Fruit fly (Drosophila melanogaster): Measurements from ENCODE around the gene Nup35.

The Nup35 gene

DNA sequence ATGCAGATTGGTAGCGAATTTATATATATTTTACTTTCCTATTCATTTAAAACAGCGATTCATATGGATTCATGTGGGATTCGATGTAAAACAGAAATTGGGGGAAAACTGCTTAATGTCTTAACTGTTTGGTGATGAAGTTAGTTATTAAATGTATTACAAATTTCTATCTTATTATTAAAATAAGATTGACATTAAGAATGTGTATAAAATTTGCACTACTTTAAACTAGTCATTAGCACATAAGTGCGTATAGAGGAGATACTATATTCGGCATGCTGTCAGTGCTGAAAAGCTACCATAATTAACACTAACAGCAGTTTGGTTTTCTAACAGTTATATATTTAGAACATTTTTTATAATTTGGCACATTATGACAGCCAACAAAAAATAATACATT, 27.7 kb downstream of the Nup35 start (continued):
- TF ChIP-seq CG3919 (GFP tag; optimal IDR thresholded peaks at IDR 0.05) (no peak), pdm3 (GFP tag; optimal IDR thresholded peaks at IDR 0.05) (no peak), achi (GFP tag; optimal IDR thresholded peaks at IDR 0.05) (no peak), spab (GFP tag; optimal IDR thresholded peaks at IDR 0.05) (no peak), Ets21C (GFP tag; optimal IDR thresholded peaks at IDR 0.05) (no peak), fd85E (GFP tag; optimal IDR thresholded peaks at IDR 0.05) (no peak), CG3032 (tag; optimal IDR thresholded peaks at IDR 0.05) (no peak), OdsH (GFP tag; optimal IDR thresholded peaks at IDR 0.05) (no peak), Lpt (GFP tag; optimal IDR thresholded peaks at IDR 0.05) (no peak), lz (GFP tag; optimal IDR thresholded peaks at IDR 0.05) (no peak), Sox14 (GFP tag; optimal IDR thresholded peaks at IDR 0.05) (no peak), CG8319 (GFP tag; optimal IDR thresholded peaks at IDR 0.05) (no peak), vri (GFP tag; optimal IDR thresholded peaks at IDR 0.05) (no peak), CG6163 (GFP tag; IDR thresholded peaks at IDR 0.05) (no peak), CG16779 (tag; optimal IDR thresholded peaks at IDR 0.05) (no peak), salr (GFP tag; optimal IDR thresholded peaks at IDR 0.05) (peak in 1 of 2 experiments; percentile 25), Eip93F (GFP tag; optimal IDR thresholded peaks at IDR 0.05) (no peak), dac (GFP tag; optimal IDR thresholded peaks at IDR 0.05) (no peak), svp (GFP tag) (peak; percentile 68), ss (GFP tag; optimal IDR thresholded peaks at IDR 0.05) (no peak), esn (GFP tag; optimal IDR thresholded peaks at IDR 0.05) (peak; percentile 44), CG6276 (GFP tag; optimal IDR thresholded peaks at IDR 0.05) (peak; percentile 6), CG9139 (GFP tag; optimal IDR thresholded peaks at IDR 0.05) (no peak), Gug (GFP tag; IDR thresholded peaks at IDR 0.05) (no peak)

- TF ChIP-seq cyc (GFP tag; optimal IDR thresholded peaks at IDR 0.05) (no peak), Ets96B (tag; optimal IDR thresholded peaks at IDR 0.05) (no peak), CG32006 (GFP tag; optimal IDR thresholded peaks at IDR 0.05) (no peak), Sox15 (GFP tag; optimal IDR thresholded peaks at IDR 0.05) (no peak), eg (GFP tag; IDR thresholded peaks at IDR 0.05) (0 out of 3 replicates have a peak, but pooled peaks have one; percentile 17), CG3032 (tag; optimal IDR thresholded peaks at IDR 0.05) (no peak), CG8319 (GFP tag; optimal IDR thresholded peaks at IDR 0.05) (no peak), topi (GFP tag; optimal IDR thresholded peaks at IDR 0.05) (no peak), CG15336 (GFP tag; IDR thresholded peaks at IDR 0.05) (no peak), net (GFP tag; optimal IDR thresholded peaks at IDR 0.05) (no peak), ss (GFP tag; optimal IDR thresholded peaks at IDR 0.05) (no peak), Hr4 (GFP tag; optimal IDR thresholded peaks at IDR 0.05) (no peak), Gug (GFP tag; IDR thresholded peaks at IDR 0.05) (no peak), CG6276 (GFP tag; optimal IDR thresholded peaks at IDR 0.05) (no peak), CG11762 (GFP tag; optimal IDR thresholded peaks at IDR 0.05; ENCODE audit: insufficient read depth) (no peak), Lpt (GFP tag; optimal IDR thresholded peaks at IDR 0.05) (peak; percentile 20)
Observed at dm6 chrX:18676756-18677155, 28.8 kb downstream of the Nup35 start.

dm6 chrX:18678876-18679275, 30.9 kb downstream of the Nup35 start:
- TF ChIP-seq CG6163 (GFP tag; IDR thresholded peaks at IDR 0.05) (peak; percentile 71), spab (GFP tag; optimal IDR thresholded peaks at IDR 0.05) (no peak), CG4318 (GFP tag; optimal IDR thresholded peaks at IDR 0.05) (peak; percentile 32), dac (GFP tag; optimal IDR thresholded peaks at IDR 0.05) (peak; percentile 4), CG8319 (GFP tag; optimal IDR thresholded peaks at IDR 0.05) (peak; percentile 2), salr (GFP tag; optimal IDR thresholded peaks at IDR 0.05) (no peak), CG10669 (GFP tag; optimal IDR thresholded peaks at IDR 0.05) (no peak), fd85E (GFP tag; optimal IDR thresholded peaks at IDR 0.05) (no peak), CG8119 (GFP tag; IDR thresholded peaks at IDR 0.05) (peak; percentile 47; the same call in 1 of the 3 replicates), Blimp-1 (GFP tag; optimal IDR thresholded peaks at IDR 0.05) (no peak), fkh (GFP tag; optimal IDR thresholded peaks at IDR 0.05) (no peak), CG31627 (GFP tag; optimal IDR thresholded peaks at IDR 0.05) (peak; percentile 9), acj6 (GFP tag; optimal IDR thresholded peaks at IDR 0.05) (peak; percentile 34), CG34406 (GFP tag; optimal IDR thresholded peaks at IDR 0.05) (peak; percentile 15), Sox102F (GFP tag; optimal IDR thresholded peaks at IDR 0.05) (peak; percentile 7), Ets96B (tag; optimal IDR thresholded peaks at IDR 0.05) (no peak), CG15336 (GFP tag; IDR thresholded peaks at IDR 0.05) (peak; percentile 69), CG11902 (GFP tag; optimal IDR thresholded peaks at IDR 0.05) (peak; percentile 5), lz (GFP tag; optimal IDR thresholded peaks at IDR 0.05) (no peak), Eip93F (GFP tag; optimal IDR thresholded peaks at IDR 0.05) (no peak), achi (GFP tag; optimal IDR thresholded peaks at IDR 0.05) (peak; percentile 45), CG8632 (GFP tag; optimal IDR thresholded peaks at IDR 0.05) (no peak), Sox15 (GFP tag; optimal IDR thresholded peaks at IDR 0.05) (no peak), Sox14 (GFP tag; optimal IDR thresholded peaks at IDR 0.05) (peak; percentile 25), dsx (GFP tag; optimal IDR thresholded peaks at IDR 0.05; ENCODE audit: poor library complexity, severe bottlenecking) (no peak), cyc (GFP tag; optimal IDR thresholded peaks at IDR 0.05) (peak; percentile 21), topi (GFP tag; optimal IDR thresholded peaks at IDR 0.05) (no peak), CG6792 (GFP tag; optimal IDR thresholded peaks at IDR 0.05) (peak; percentile 37)
